Worm (Caenorhabditis elegans) whole organism, L4 larva: Measurements from ENCODE around the gene ser-6.
A peak's percentile ranks its signal among the peaks of the same experiment; 100 is the strongest.

Experiments used
- D1046.2 ChIP-seq: fragments of 200-800 bp; sonication (Bioruptor generic); IDR thresholded peaks from 2 replicates; pipeline ENCODE4 v1.3.6; 2022; ENCODE audit warnings: missing genetic modification characterization, missing compliant biosample characterization
- T26A8.4 ChIP-seq: fragments of 200-800 bp; sonication (Bioruptor generic); IDR thresholded peaks from 2 replicates; pipeline ENCODE4 v1.3.6; 2022; ENCODE audit warnings: missing genetic modification characterization, missing compliant biosample characterization
- Y105C5A.15 ChIP-seq: fragments of 200-800 bp; sonication (Bioruptor generic); IDR thresholded peaks from 2 replicates; pipeline ENCODE4 v1.3.6; 2022; ENCODE audit warnings: missing genetic modification characterization, missing compliant biosample characterization
- Y75B8A.6 ChIP-seq: fragments of 200-800 bp; sonication (Bioruptor generic); IDR thresholded peaks from 2 replicates; pipeline ENCODE4 v1.3.6; 2022; ENCODE audit warnings: missing genetic modification reagents, missing genetic modification characterization, missing compliant biosample characterization
- aha-1 ChIP-seq: fragments of 150-350 bp; peaks from one replicate; lab custom pipeline; 2014; ENCODE audit warnings: missing biosample characterization, missing genetic modification characterization
- ama-1 ChIP-seq: fragments of 150-350 bp; optimal IDR thresholded peaks from 2 replicates; lab custom pipeline; 2014; ENCODE audit warnings: inconsistent platforms, mixed read lengths
- ceh-28 ChIP-seq: fragments of 150-350 bp; optimal IDR thresholded peaks from 2 replicates; lab custom pipeline; 2014; ENCODE audit warnings: missing biosample characterization, missing genetic modification reagents, missing genetic modification characterization
- ceh-62 ChIP-seq: sonication (generic microtip); optimal IDR thresholded peaks from 2 replicates; lab custom pipeline; 2017; ENCODE audit warnings: missing biosample characterization, missing genetic modification characterization
- cey-2 ChIP-seq: sonication (generic microtip); optimal IDR thresholded peaks from 3 replicates; lab custom pipeline; 2017; ENCODE audit warnings: missing genetic modification characterization, mild to moderate bottlenecking, missing compliant biosample characterization, antibody characterized with exemption, borderline replicate concordance; ENCODE audit not compliant: insufficient read depth
- ctbp-1 ChIP-seq: fragments of 200-800 bp; sonication (Bioruptor generic); IDR thresholded peaks from 2 replicates; pipeline ENCODE4 v1.3.6; 2022; ENCODE audit warnings: missing genetic modification reagents, missing genetic modification characterization, missing compliant biosample characterization
- daf-12 ChIP-seq: fragments of 150-350 bp; optimal IDR thresholded peaks from 2 replicates; lab custom pipeline; 2014; ENCODE audit warnings: missing biosample characterization, missing genetic modification reagents, missing genetic modification characterization
- daf-19 ChIP-seq: fragments of 200-800 bp; sonication (Bioruptor generic); conservative IDR thresholded peaks from 2 replicates; pipeline ENCODE4 v1.3.6; 2022; ENCODE audit warnings: missing genetic modification characterization, missing compliant biosample characterization
- dmd-6 ChIP-seq: fragments of 200-800 bp; sonication (Bioruptor generic); IDR thresholded peaks from 2 replicates; pipeline ENCODE4 v1.3.6; 2022; ENCODE audit warnings: missing genetic modification reagents, missing genetic modification characterization, missing compliant biosample characterization
- dmd-8 ChIP-seq: fragments of 200-800 bp; sonication (Bioruptor generic); IDR thresholded peaks from 2 replicates; pipeline ENCODE4 v1.3.6; 2022; ENCODE audit warnings: missing genetic modification characterization, missing compliant biosample characterization
- dmd-9 ChIP-seq: fragments of 200-800 bp; sonication (Bioruptor generic); IDR thresholded peaks from 2 replicates; pipeline ENCODE4 v1.3.6; 2022; ENCODE audit warnings: missing genetic modification reagents, missing genetic modification characterization, missing compliant biosample characterization
- dpl-1 ChIP-seq: fragments of 150-350 bp; optimal IDR thresholded peaks from 2 replicates; lab custom pipeline; 2014; ENCODE audit warnings: missing biosample characterization, missing genetic modification reagents, missing genetic modification characterization
- dve-1 ChIP-seq: sonication (generic microtip); optimal IDR thresholded peaks from 2 replicates; lab custom pipeline; 2017; ENCODE audit warnings: antibody characterized with exemption, mild to moderate bottlenecking, missing genetic modification characterization, missing compliant biosample characterization; ENCODE audit not compliant: insufficient read depth
- egl-27 ChIP-seq: sonication (generic microtip); optimal IDR thresholded peaks from 3 replicates; lab custom pipeline; 2017; ENCODE audit warnings: missing biosample characterization, missing genetic modification reagents, missing genetic modification characterization
- egl-43 ChIP-seq: fragments of 200-800 bp; sonication (Bioruptor generic); IDR thresholded peaks from 2 replicates; pipeline ENCODE4 v1.3.6; 2022; ENCODE audit warnings: missing genetic modification reagents, missing genetic modification characterization, missing compliant biosample characterization
- fkh-10 ChIP-seq: fragments of 150-350 bp; optimal IDR thresholded peaks from 2 replicates; lab custom pipeline; 2014; ENCODE audit warnings: missing biosample characterization, missing genetic modification reagents, missing genetic modification characterization
- hif-1 ChIP-seq, 2 experiments: sonication (generic microtip); optimal IDR thresholded peaks; 2 replicates each; lab custom pipeline; 2016 to 2017; ENCODE audit warnings: missing compliant biosample characterization in 2 of 2, missing genetic modification characterization in 2 of 2, missing genetic modification reagents in 2 of 2, missing genotype in 2 of 2, mild to moderate bottlenecking in 1 of 2
- hlh-30 ChIP-seq: sonication (generic microtip); optimal IDR thresholded peaks from 2 replicates; lab custom pipeline; 2017; ENCODE audit warnings: antibody characterized with exemption, mild to moderate bottlenecking, missing genetic modification characterization, missing compliant biosample characterization; ENCODE audit not compliant: insufficient read depth
- lim-7 ChIP-seq: fragments of 200-800 bp; sonication (Bioruptor generic); IDR thresholded peaks from 2 replicates; pipeline ENCODE4 v1.3.6; 2022; ENCODE audit warnings: missing genetic modification characterization, missing compliant biosample characterization
- lin-1 ChIP-seq: fragments of 200-800 bp; sonication (Bioruptor generic); IDR thresholded peaks from 2 replicates; pipeline ENCODE4 v1.3.6; 2022; ENCODE audit warnings: missing genetic modification reagents, missing genetic modification characterization, missing compliant biosample characterization
- lin-13 ChIP-seq: fragments of 150-350 bp; optimal IDR thresholded peaks from 2 replicates; lab custom pipeline; 2014; ENCODE audit warnings: missing biosample characterization, missing genetic modification reagents, missing genetic modification characterization
- lin-29 ChIP-seq: fragments of 200-800 bp; sonication (Bioruptor generic); IDR thresholded peaks from 2 replicates; pipeline ENCODE4 v1.3.6; 2022; ENCODE audit warnings: missing genetic modification reagents, missing genetic modification characterization, missing compliant biosample characterization
- lin-38 ChIP-seq: fragments of 200-800 bp; sonication (Bioruptor generic); IDR thresholded peaks from 2 replicates; pipeline ENCODE4 v1.3.6; 2022; ENCODE audit warnings: missing genetic modification reagents, missing genetic modification characterization, missing compliant biosample characterization
- madf-5 ChIP-seq, 2 experiments: fragments of 200-800 bp; sonication (Bioruptor generic); IDR thresholded peaks; 2 replicates each; pipeline ENCODE4 v1.3.6; 2022; ENCODE audit warnings: missing compliant biosample characterization in 2 of 2, missing genetic modification characterization in 2 of 2
- madf-9 ChIP-seq: fragments of 200-800 bp; sonication (Bioruptor generic); conservative IDR thresholded peaks from 2 replicates; pipeline ENCODE4 v1.3.6; 2022; ENCODE audit warnings: missing genetic modification reagents, missing genetic modification characterization, missing compliant biosample characterization
- mdl-1 ChIP-seq, 2 experiments: fragments of 150-350 bp in 1 of 2; sonication (generic microtip) in 1 of 2; optimal IDR thresholded peaks; 2 replicates each; lab custom pipeline; 2014 to 2017; ENCODE audit warnings: missing biosample characterization in 2 of 2, missing genetic modification characterization in 2 of 2
- mes-2 ChIP-seq: sonication (generic microtip); optimal IDR thresholded peaks from 2 replicates; lab custom pipeline; 2016; ENCODE audit warnings: missing genotype, mild to moderate bottlenecking, missing genetic modification characterization, missing compliant biosample characterization; ENCODE audit not compliant: poor library complexity, severe bottlenecking
- nhr-102 ChIP-seq: sonication (generic microtip); optimal IDR thresholded peaks from 2 replicates; lab custom pipeline; 2016; ENCODE audit warnings: mild to moderate bottlenecking, missing genetic modification characterization, moderate library complexity, missing compliant biosample characterization
- nhr-25 ChIP-seq: sonication (generic microtip); optimal IDR thresholded peaks from 2 replicates; lab custom pipeline; 2017; ENCODE audit warnings: missing genetic modification characterization, mild to moderate bottlenecking, missing compliant biosample characterization, antibody characterized with exemption, moderate library complexity, borderline replicate concordance; ENCODE audit not compliant: insufficient read depth
- nhr-28 ChIP-seq: fragments of 150-350 bp; optimal IDR thresholded peaks from 2 replicates; lab custom pipeline; 2014; ENCODE audit warnings: missing biosample characterization, missing genetic modification characterization
- nhr-42 ChIP-seq: fragments of 200-800 bp; sonication (Bioruptor generic); IDR thresholded peaks from 2 replicates; pipeline ENCODE4 v1.3.6; 2022; ENCODE audit warnings: missing genetic modification characterization, missing compliant biosample characterization
- nhr-48 ChIP-seq: sonication (generic microtip); optimal IDR thresholded peaks from 2 replicates; lab custom pipeline; 2016; ENCODE audit warnings: mild to moderate bottlenecking, missing genetic modification characterization, missing compliant biosample characterization
- nhr-76 ChIP-seq: fragments of 150-350 bp; optimal IDR thresholded peaks from 2 replicates; lab custom pipeline; 2014; ENCODE audit warnings: missing biosample characterization, missing genetic modification characterization
- nhr-77 ChIP-seq: fragments of 150-350 bp; optimal IDR thresholded peaks from 2 replicates; lab custom pipeline; 2014; ENCODE audit warnings: missing biosample characterization, missing genetic modification characterization
- pha-4 ChIP-seq, 2 experiments: fragments of 150-350 bp in 1 of 2; fragments of 200-800 bp in 1 of 2; sonication (Bioruptor generic) in 1 of 2; IDR thresholded peaks in 1 of 2; optimal IDR thresholded peaks in 1 of 2; 2 replicates each; pipeline versions ENCODE4 v1.3.6 to Lab custom; 2014 to 2022; ENCODE audit warnings: missing genetic modification characterization in 2 of 2, missing genetic modification reagents in 2 of 2, missing biosample characterization in 1 of 2, missing compliant biosample characterization in 1 of 2
- pqm-1 ChIP-seq: sonication (generic microtip); optimal IDR thresholded peaks from 2 replicates; lab custom pipeline; 2017; ENCODE audit warnings: missing biosample characterization, missing genetic modification characterization
- saeg-2 ChIP-seq: fragments of 200-800 bp; sonication (Bioruptor generic); IDR thresholded peaks from 2 replicates; pipeline ENCODE4 v1.3.6; 2022; ENCODE audit warnings: missing genetic modification reagents, missing genetic modification characterization, missing compliant biosample characterization
- set-16 ChIP-seq: fragments of 200-800 bp; sonication (Bioruptor generic); IDR thresholded peaks from 2 replicates; pipeline ENCODE4 v1.3.6; 2022; ENCODE audit warnings: missing genetic modification reagents, missing genetic modification characterization, missing compliant biosample characterization
- snpc-1.2 ChIP-seq: fragments of 200-800 bp; sonication (Bioruptor generic); IDR thresholded peaks from 2 replicates; pipeline ENCODE4 v1.3.6; 2022; ENCODE audit warnings: missing genetic modification reagents, missing genetic modification characterization, missing compliant biosample characterization
- snpc-4 ChIP-seq: fragments of 150-350 bp; optimal IDR thresholded peaks from 2 replicates; lab custom pipeline; 2014; ENCODE audit warnings: missing biosample characterization, missing genetic modification characterization
- zag-1 ChIP-seq: fragments of 150-350 bp; optimal IDR thresholded peaks from 2 replicates; lab custom pipeline; 2014; ENCODE audit warnings: missing biosample characterization, missing genetic modification characterization
- zip-11 ChIP-seq: fragments of 200-800 bp; sonication (Bioruptor generic); IDR thresholded peaks from 2 replicates; pipeline ENCODE4 v1.3.6; 2022; ENCODE audit warnings: missing genetic modification characterization, missing compliant biosample characterization

ser-6 gene

ce11 chrIV:3011647-3012046 lies 51.7 kb downstream of the ser-6 start:
- TF ChIP-seq snpc-4 (tag; lab: Kevin White, UChicago) (no peak), dpl-1 (GFP tag; lab: Kevin White, UChicago) (peak; percentile 6), lin-38 (peak; percentile 71)
- TF ChIP-seq, all 104 proteins: peak for 2

ce11 chrIV:3012374-3013142 lies 52.7 kb downstream of the ser-6 start, which contains the start of the genes Y54G2A.28 and vrp-1:
TSS of gene Y54G2A.28 (minus strand) at chrIV:3012421.
TSS of gene vrp-1 (plus strand) at chrIV:3012587.
- TF ChIP-seq Y75B8A.6 (GFP tag; lab: Robert Waterston, UW) (no peak), lin-29 (GFP tag; lab: Robert Waterston, UW) (no peak), cey-2 (tag; lab: Kevin White, UChicago) (no peak), daf-12 (tag; lab: Kevin White, UChicago) (no peak), dmd-9 (GFP tag; lab: Robert Waterston, UW) (no peak), pha-4 (GFP tag; IDR thresholded peaks at IDR 0.05; lab: Robert Waterston, UW) (peak; percentile 44; the same call in 1 of the 2 replicates), pha-4 (tag; optimal IDR thresholded peaks at IDR 0.05; lab: Kevin White, UChicago) (no peak), zag-1 (tag; lab: Kevin White, UChicago) (no peak), saeg-2 (GFP tag; lab: Robert Waterston, UW) (peak; percentile 71; the same call in 1 of the 2 replicates), madf-9 (GFP tag; lab: Robert Waterston, UW) (no peak), nhr-42 (GFP tag; lab: Robert Waterston, UW) (0 out of 2 replicates have a peak, but pooled peaks have one; percentile 23), nhr-76 (tag; lab: Kevin White, UChicago) (no peak), egl-43 (GFP tag; lab: Robert Waterston, UW) (no peak), nhr-102 (tag; lab: Kevin White, UChicago) (peak; percentile 78), ceh-62 (tag; lab: Kevin White, UChicago) (no peak), aha-1 (peak; percentile 14), ceh-28 (tag; lab: Kevin White, UChicago) (no peak), nhr-28 (tag; lab: Kevin White, UChicago) (peak; percentile 73), mes-2 (tag; lab: Kevin White, UChicago) (no peak), set-16 (GFP tag; lab: Robert Waterston, UW) (peak; percentile 53), zip-11 (GFP tag; lab: Robert Waterston, UW) (no peak), nhr-25 (tag; lab: Kevin White, UChicago) (no peak), nhr-48 (tag; lab: Kevin White, UChicago) (peak; percentile 45), lim-7 (no peak), D1046.2 (GFP tag; lab: Robert Waterston, UW) (no peak), Y105C5A.15 (0 out of 2 replicates have a peak, but pooled peaks have one; percentile 53), lin-1 (GFP tag; lab: Robert Waterston, UW) (peak; percentile 68), dve-1 (peak; percentile 86), egl-27 (no peak), hlh-30 (tag; lab: Kevin White, UChicago) (peak; percentile 45), ama-1 (lab: Kevin White, UChicago) (no peak), nhr-77 (tag; lab: Kevin White, UChicago) (peak; percentile 53), fkh-10 (no peak), hif-1 (tag; optimal IDR thresholded peaks at IDR 0.05; lab: Kevin White, UChicago) (peak in 1 of 2 experiments; percentile 9), lin-13 (GFP tag; lab: Kevin White, UChicago) (peak; percentile 49), daf-19 (GFP tag; lab: Robert Waterston, UW) (no peak), mdl-1 (tag; optimal IDR thresholded peaks at IDR 0.05; lab: Kevin White, UChicago) (no peak), madf-5 (GFP tag; IDR thresholded peaks at IDR 0.05; lab: Robert Waterston, UW) (no peak), dmd-8 (GFP tag; lab: Robert Waterston, UW) (no peak), snpc-1.2 (GFP tag; lab: Robert Waterston, UW) (no peak), T26A8.4 (GFP tag; lab: Robert Waterston, UW) (no peak), lin-38 (peak; percentile 20; the same call in 1 of the 2 replicates), pqm-1 (tag; lab: Kevin White, UChicago) (peak; percentile 59), dmd-6 (GFP tag; lab: Robert Waterston, UW) (peak; percentile 97), ctbp-1 (no peak)
